Worm (Caenorhabditis elegans) whole organism, midembryonic: ENCODE data around the gene kin-9.

Source experiments
- T22C8.4 ChIP-seq: fragments of 200-800 bp; sonication (Bioruptor generic); IDR thresholded peaks from 2 replicates; pipeline ENCODE4 v1.3.6; 2022; ENCODE audit warnings: missing genetic modification characterization, missing compliant biosample characterization
- flt-1 ChIP-seq: fragments of 200-800 bp; sonication (Bioruptor generic); IDR thresholded peaks from 2 replicates; pipeline ENCODE4 v1.3.6; 2022; ENCODE audit warnings: missing genetic modification characterization, missing compliant biosample characterization
- klf-2 ChIP-seq: fragments of 200-800 bp; sonication (Bioruptor generic); conservative IDR thresholded peaks from 2 replicates; pipeline ENCODE4 v1.3.6; 2022; ENCODE audit warnings: missing genetic modification reagents, missing genetic modification characterization, missing compliant biosample characterization
- med-1 ChIP-seq: sonication (generic microtip); optimal IDR thresholded peaks from 2 replicates; lab custom pipeline; 2017; ENCODE audit warnings: missing genetic modification characterization, mild to moderate bottlenecking, missing compliant biosample characterization, antibody characterized with exemption, missing genetic modification reagents; ENCODE audit not compliant: insufficient read depth
- ref-1 ChIP-seq: fragments of 200-800 bp; sonication (Bioruptor generic); conservative IDR thresholded peaks from 2 replicates; pipeline ENCODE4 v1.3.6; 2022; ENCODE audit warnings: missing genetic modification reagents, missing genetic modification characterization, missing compliant biosample characterization
- ztf-23 ChIP-seq: fragments of 200-800 bp; sonication (Bioruptor generic); IDR thresholded peaks from 2 replicates; pipeline ENCODE4 v1.3.6; 2022; ENCODE audit warnings: missing genetic modification reagents, missing genetic modification characterization, missing compliant biosample characterization
- ztf-29 ChIP-seq: fragments of 200-800 bp; sonication (Bioruptor generic); IDR thresholded peaks from 2 replicates; pipeline ENCODE4 v1.3.6; 2022; ENCODE audit warnings: missing genetic modification reagents, missing genetic modification characterization, missing compliant biosample characterization

DNA sequence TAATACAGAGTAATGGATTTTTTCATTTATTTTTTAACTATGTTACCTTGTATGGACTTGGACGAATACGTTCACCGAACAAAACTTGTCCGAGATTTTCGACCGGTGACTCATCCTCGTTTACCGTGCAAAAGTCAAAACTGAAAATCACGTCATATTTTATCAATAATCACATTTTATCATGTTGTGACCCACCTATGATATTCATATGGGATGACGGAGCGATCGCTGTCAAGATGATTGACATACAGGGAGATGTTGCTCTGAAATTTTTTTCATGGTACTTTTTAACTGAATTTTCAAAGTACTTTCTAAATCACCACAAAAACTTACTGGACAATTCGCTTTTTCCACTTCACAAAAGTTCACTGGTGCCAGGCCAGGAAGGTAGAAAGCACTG is 10.9 kb upstream of the kin-9 start:
- TF ChIP-seq ztf-29 (GFP tag; lab: Robert Waterston, UW), result no peak
- TF ChIP-seq flt-1 (GFP tag; lab: Robert Waterston, UW), result no peak
- TF ChIP-seq klf-2, result no peak
- TF ChIP-seq med-1, result no peak
- no peak for TF ChIP-seq ref-1
- no peak for TF ChIP-seq ztf-23 (GFP tag; lab: Robert Waterston, UW)
- no peak for TF ChIP-seq T22C8.4 (GFP tag; lab: Robert Waterston, UW)
